Worm (Caenorhabditis elegans) whole organism, L4 larva: ENCODE results near the gene W06D11.2.

Source experiments
- D1046.2 ChIP-seq: fragments of 200-800 bp; sonication (Bioruptor generic); IDR thresholded peaks from 2 replicates; pipeline ENCODE4 v1.3.6; 2022; ENCODE audit warnings: missing genetic modification characterization, missing compliant biosample characterization
- F49E8.2 ChIP-seq: sonication (generic microtip); optimal IDR thresholded peaks from 2 replicates; lab custom pipeline; 2016; ENCODE audit warnings: missing compliant biosample characterization, mild to moderate bottlenecking, missing genetic modification characterization, borderline replicate concordance
- T26A8.4 ChIP-seq: fragments of 200-800 bp; sonication (Bioruptor generic); IDR thresholded peaks from 2 replicates; pipeline ENCODE4 v1.3.6; 2022; ENCODE audit warnings: missing genetic modification characterization, missing compliant biosample characterization
- Y105C5A.15 ChIP-seq: fragments of 200-800 bp; sonication (Bioruptor generic); IDR thresholded peaks from 2 replicates; pipeline ENCODE4 v1.3.6; 2022; ENCODE audit warnings: missing genetic modification characterization, missing compliant biosample characterization
- Y5F2A.4 ChIP-seq: fragments of 200-800 bp; sonication (Bioruptor generic); optimal IDR thresholded peaks from 2 replicates; lab custom pipeline; 2018; ENCODE audit warnings: mild to moderate bottlenecking, missing genetic modification characterization, missing compliant biosample characterization
- arid-1 ChIP-seq: fragments of 200-800 bp; sonication (Bioruptor generic); conservative IDR thresholded peaks from 2 replicates; pipeline ENCODE4 v1.3.6; 2022; ENCODE audit warnings: missing genetic modification reagents, missing genetic modification characterization, missing compliant biosample characterization
- ceh-44 ChIP-seq: fragments of 200-800 bp; sonication (Bioruptor generic); IDR thresholded peaks from 2 replicates; pipeline ENCODE4 v1.3.6; 2022; ENCODE audit warnings: missing genetic modification reagents, missing genetic modification characterization, missing compliant biosample characterization
- ceh-82 ChIP-seq: sonication (generic microtip); optimal IDR thresholded peaks from 2 replicates; lab custom pipeline; 2017; ENCODE audit warnings: missing biosample characterization, missing genetic modification characterization
- ces-1 ChIP-seq: fragments of 150-350 bp; sonication (generic microtip); optimal IDR thresholded peaks from 4 replicates; lab custom pipeline; 2014; ENCODE audit warnings: missing biosample characterization, missing genetic modification reagents, missing genetic modification characterization
- ctbp-1 ChIP-seq: fragments of 200-800 bp; sonication (Bioruptor generic); IDR thresholded peaks from 2 replicates; pipeline ENCODE4 v1.3.6; 2022; ENCODE audit warnings: missing genetic modification reagents, missing genetic modification characterization, missing compliant biosample characterization
- daf-19 ChIP-seq: fragments of 200-800 bp; sonication (Bioruptor generic); conservative IDR thresholded peaks from 2 replicates; pipeline ENCODE4 v1.3.6; 2022; ENCODE audit warnings: missing genetic modification characterization, missing compliant biosample characterization
- daf-8 ChIP-seq: fragments of 200-800 bp; sonication (Bioruptor generic); IDR thresholded peaks from 2 replicates; pipeline ENCODE4 v1.3.6; 2022; ENCODE audit warnings: missing genetic modification characterization, missing compliant biosample characterization
- dmd-6 ChIP-seq: fragments of 200-800 bp; sonication (Bioruptor generic); IDR thresholded peaks from 2 replicates; pipeline ENCODE4 v1.3.6; 2022; ENCODE audit warnings: missing genetic modification reagents, missing genetic modification characterization, missing compliant biosample characterization
- dmd-9 ChIP-seq: fragments of 200-800 bp; sonication (Bioruptor generic); IDR thresholded peaks from 2 replicates; pipeline ENCODE4 v1.3.6; 2022; ENCODE audit warnings: missing genetic modification reagents, missing genetic modification characterization, missing compliant biosample characterization
- hlh-30 ChIP-seq: sonication (generic microtip); optimal IDR thresholded peaks from 2 replicates; lab custom pipeline; 2017; ENCODE audit warnings: antibody characterized with exemption, mild to moderate bottlenecking, missing genetic modification characterization, missing compliant biosample characterization; ENCODE audit not compliant: insufficient read depth
- jun-1 ChIP-seq: fragments of 150-350 bp; optimal IDR thresholded peaks from 2 replicates; lab custom pipeline; 2014; ENCODE audit warnings: missing biosample characterization, missing genetic modification reagents, missing genetic modification characterization
- lin-15B ChIP-seq: fragments of 150-350 bp; sonication (generic microtip); optimal IDR thresholded peaks from 3 replicates; lab custom pipeline; 2014; ENCODE audit warnings: missing biosample characterization, missing genetic modification characterization
- lin-29 ChIP-seq: fragments of 200-800 bp; sonication (Bioruptor generic); IDR thresholded peaks from 2 replicates; pipeline ENCODE4 v1.3.6; 2022; ENCODE audit warnings: missing genetic modification reagents, missing genetic modification characterization, missing compliant biosample characterization
- madf-5 ChIP-seq, 2 experiments: fragments of 200-800 bp; sonication (Bioruptor generic); IDR thresholded peaks; 2 replicates each; pipeline ENCODE4 v1.3.6; 2022; ENCODE audit warnings: missing compliant biosample characterization in 2 of 2, missing genetic modification characterization in 2 of 2
- mdl-1 ChIP-seq, 2 experiments: fragments of 150-350 bp in 1 of 2; sonication (generic microtip) in 1 of 2; optimal IDR thresholded peaks; 2 replicates each; lab custom pipeline; 2014 to 2017; ENCODE audit warnings: missing biosample characterization in 2 of 2, missing genetic modification characterization in 2 of 2
- mdt-29 ChIP-seq: fragments of 200-800 bp; sonication (Bioruptor generic); IDR thresholded peaks from 2 replicates; pipeline ENCODE4 v1.3.6; 2022; ENCODE audit warnings: missing genetic modification reagents, missing genetic modification characterization, missing compliant biosample characterization
- nhr-102 ChIP-seq: sonication (generic microtip); optimal IDR thresholded peaks from 2 replicates; lab custom pipeline; 2016; ENCODE audit warnings: mild to moderate bottlenecking, missing genetic modification characterization, moderate library complexity, missing compliant biosample characterization
- nhr-25 ChIP-seq: sonication (generic microtip); optimal IDR thresholded peaks from 2 replicates; lab custom pipeline; 2017; ENCODE audit warnings: missing genetic modification characterization, mild to moderate bottlenecking, missing compliant biosample characterization, antibody characterized with exemption, moderate library complexity, borderline replicate concordance; ENCODE audit not compliant: insufficient read depth
- nhr-28 ChIP-seq: fragments of 150-350 bp; optimal IDR thresholded peaks from 2 replicates; lab custom pipeline; 2014; ENCODE audit warnings: missing biosample characterization, missing genetic modification characterization
- nhr-42 ChIP-seq: fragments of 200-800 bp; sonication (Bioruptor generic); IDR thresholded peaks from 2 replicates; pipeline ENCODE4 v1.3.6; 2022; ENCODE audit warnings: missing genetic modification characterization, missing compliant biosample characterization
- nhr-77 ChIP-seq: fragments of 150-350 bp; optimal IDR thresholded peaks from 2 replicates; lab custom pipeline; 2014; ENCODE audit warnings: missing biosample characterization, missing genetic modification characterization
- pha-4 ChIP-seq, 2 experiments: fragments of 150-350 bp in 1 of 2; fragments of 200-800 bp in 1 of 2; sonication (Bioruptor generic) in 1 of 2; IDR thresholded peaks in 1 of 2; optimal IDR thresholded peaks in 1 of 2; 2 replicates each; pipeline versions ENCODE4 v1.3.6 to Lab custom; 2014 to 2022; ENCODE audit warnings: missing genetic modification characterization in 2 of 2, missing genetic modification reagents in 2 of 2, missing biosample characterization in 1 of 2, missing compliant biosample characterization in 1 of 2
- skn-1 ChIP-seq: fragments of 150-350 bp; optimal IDR thresholded peaks from 2 replicates; lab custom pipeline; 2014; ENCODE audit warnings: missing biosample characterization, missing genetic modification characterization
- unc-62 ChIP-seq, 3 experiments: fragments of 150-350 bp in 1 of 3; sonication (generic microtip); optimal IDR thresholded peaks in 2 of 3; peaks in 1 of 3; 1 replicate in 1 of 3; 2 replicates in 2 of 3; lab custom pipeline; 2014 to 2017; ENCODE audit warnings: missing biosample characterization in 3 of 3, missing genetic modification characterization in 3 of 3, missing genetic modification reagents in 3 of 3, missing genotype in 1 of 3
- ztf-7 ChIP-seq: fragments of 150-350 bp; optimal IDR thresholded peaks from 2 replicates; lab custom pipeline; 2014; ENCODE audit warnings: missing biosample characterization, missing genetic modification characterization

The W06D11.2 gene

DNA sequence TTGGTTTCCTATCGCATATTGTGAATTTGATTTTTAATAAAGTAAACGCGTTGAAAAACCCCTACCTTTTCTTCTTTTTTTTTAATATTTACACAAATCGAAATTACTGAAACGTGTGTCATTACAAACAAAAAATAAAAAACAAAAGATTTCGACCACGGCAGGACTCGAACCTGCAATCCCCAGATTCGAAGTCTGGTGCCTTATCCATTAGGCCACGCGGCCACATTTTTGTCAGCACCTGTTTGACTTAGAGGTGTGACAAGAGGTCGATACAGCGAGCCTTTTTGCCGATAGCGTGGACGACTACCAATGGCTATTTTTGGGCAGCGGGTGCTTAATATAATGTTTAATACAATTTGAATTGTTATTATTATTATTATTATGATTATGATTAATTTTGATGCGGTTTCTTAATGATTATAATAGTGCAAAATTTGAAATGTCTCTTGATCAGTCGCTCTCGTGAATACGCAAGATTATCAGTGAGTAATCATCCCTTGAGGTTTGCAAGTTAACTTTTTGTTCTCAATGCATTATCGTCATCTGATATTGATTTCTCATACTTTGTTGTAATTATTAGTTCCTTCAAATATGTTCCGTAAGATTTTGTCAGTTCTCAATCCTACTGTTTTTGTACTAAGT is 41.4 kb upstream of the W06D11.2 start, which contains the start of gene srd-44 (continued):
- TF ChIP-seq ceh-44 (0 out of 2 replicates have a peak, but pooled peaks have one; percentile 5), skn-1 (tag; lab: Kevin White, UChicago) (no peak), pha-4 (GFP tag; IDR thresholded peaks at IDR 0.05; lab: Robert Waterston, UW) (peak; percentile 73; the same call in 1 of the 2 replicates), pha-4 (tag; optimal IDR thresholded peaks at IDR 0.05; lab: Kevin White, UChicago) (no peak), dmd-9 (GFP tag; lab: Robert Waterston, UW) (0 out of 2 replicates have a peak, but pooled peaks have one; percentile 21), dmd-6 (no peak; the same call in none of the 2 replicates), nhr-28 (tag; lab: Kevin White, UChicago) (no peak), daf-19 (GFP tag; lab: Robert Waterston, UW) (peak; percentile 74), ceh-82 (tag; lab: Kevin White, UChicago) (no peak), mdl-1 (tag; optimal IDR thresholded peaks at IDR 0.05; lab: Kevin White, UChicago) (peak in 1 of 2 experiments; percentile 2), mdt-29 (GFP tag; lab: Robert Waterston, UW) (no peak)
- TF ChIP-seq, all 104 proteins: peak for 12

DNA sequence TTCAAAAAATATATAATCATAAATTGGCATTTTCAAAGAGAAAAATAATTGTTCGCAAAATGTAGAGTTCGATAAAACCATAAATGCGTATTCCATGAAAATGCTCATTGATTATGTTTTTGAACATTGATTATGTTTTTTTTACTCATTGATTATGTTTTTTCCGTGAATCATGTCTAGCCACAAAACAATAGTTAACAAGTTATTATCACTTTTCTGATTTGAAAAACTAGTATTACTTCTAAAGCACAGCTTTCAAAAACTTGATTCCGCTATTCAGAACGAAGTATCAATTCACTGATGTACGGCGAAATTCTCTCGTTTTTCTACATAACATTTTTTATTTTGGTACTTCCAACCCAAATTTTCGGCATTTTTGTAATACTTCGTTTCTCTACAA is 39.3 kb upstream of the W06D11.2 start, which contains the start of gene srd-48:
TSS of gene srd-48 (plus strand) at position 301 of the 400 bp plus-strand sequence.
- TF ChIP-seq T26A8.4 (GFP tag; lab: Robert Waterston, UW) = no peak

DNA sequence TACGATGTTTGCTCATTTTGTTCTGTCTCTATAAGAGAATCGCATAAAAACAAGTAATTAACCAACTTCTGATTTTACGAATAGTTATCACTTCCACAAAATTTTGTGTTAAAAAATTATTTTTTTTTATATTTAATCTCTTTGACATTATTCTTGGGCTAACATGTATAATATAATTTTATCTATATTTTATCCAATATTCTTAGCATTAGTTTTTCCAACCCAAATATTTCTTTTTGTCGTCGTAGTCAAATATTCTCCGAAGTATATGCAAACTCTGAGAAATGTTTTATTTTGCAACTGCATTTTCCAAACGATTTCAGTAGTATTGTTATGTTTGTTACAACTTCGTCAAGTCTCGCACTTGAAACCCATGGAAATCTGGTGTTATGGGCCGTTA is 36.9 kb upstream of the W06D11.2 start, which contains the start of gene srd-47:
TSS of gene srd-47 (plus strand) at position 164 of the 400 bp plus-strand sequence.
- TF ChIP-seq jun-1 (tag; lab: Kevin White, UChicago) = no peak
- TF ChIP-seq nhr-77 (tag; lab: Kevin White, UChicago) = no peak
- TF ChIP-seq nhr-42 = no peak
- peak in 1 of 2 experiments; percentile 56 for TF ChIP-seq unc-62 (GFP tag; optimal IDR thresholded peaks at IDR 0.05 in 1 of 2; lab: Kevin White, UChicago)
- TF ChIP-seq unc-62 (tag; optimal IDR thresholded peaks at IDR 0.05; lab: Kevin White, UChicago) = no peak

DNA sequence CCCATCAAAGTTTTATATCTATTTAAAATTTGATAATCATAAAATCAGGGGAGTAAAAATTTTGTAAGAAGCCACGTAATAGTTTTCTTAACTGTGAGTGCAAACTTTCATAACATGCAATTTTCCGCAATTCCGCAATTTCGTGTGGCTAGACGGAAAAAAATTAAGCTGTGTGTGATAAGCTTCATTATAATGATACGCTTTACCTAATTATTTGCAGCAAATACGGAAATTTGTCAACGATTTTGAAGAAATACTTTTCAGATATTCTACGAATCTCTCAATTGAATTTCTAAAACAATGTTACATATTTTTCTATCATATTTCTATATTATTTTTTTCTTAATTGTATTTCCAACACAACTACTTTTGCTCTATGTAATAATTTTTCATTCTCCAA is 35.3 kb upstream of the W06D11.2 start, which contains the start of gene srd-46:
TSS of gene srd-46 (plus strand) at position 301 of the 400 bp plus-strand sequence.
- TF ChIP-seq lin-15B (tag; lab: Kevin White, UChicago) (no peak), ctbp-1 (GFP tag; lab: Robert Waterston, UW) (no peak), daf-8 (GFP tag; lab: Robert Waterston, UW) (no peak), hlh-30 (tag; lab: Kevin White, UChicago) (no peak), arid-1 (GFP tag; lab: Robert Waterston, UW) (no peak), Y105C5A.15 (GFP tag; lab: Robert Waterston, UW) (no peak), dmd-6 (no peak), ztf-7 (no peak), ces-1 (GFP tag; lab: Kevin White, UChicago) (no peak)

DNA sequence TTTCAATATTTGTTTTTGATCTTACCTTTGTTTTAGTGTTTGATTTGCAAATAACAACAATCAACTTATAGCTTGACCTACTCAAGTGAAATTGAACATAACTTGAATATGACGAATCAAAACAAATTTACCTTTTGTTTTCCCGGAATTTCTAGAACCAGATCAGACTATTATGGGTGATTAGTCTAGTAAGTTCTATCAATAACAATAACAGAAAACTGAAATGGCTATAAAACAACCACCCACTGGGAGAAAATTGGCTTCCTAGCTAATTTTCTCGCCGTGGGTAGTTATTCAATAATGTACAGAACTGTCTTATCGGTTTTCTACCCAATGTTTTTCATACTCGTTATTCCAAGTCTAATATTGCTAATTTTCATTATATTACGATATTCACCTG is 32.1 kb upstream of the W06D11.2 start, which contains the start of gene srd-45:
TSS of gene srd-45 (plus strand) at position 301 of the 400 bp plus-strand sequence.
- no peak for TF ChIP-seq Y5F2A.4 (GFP tag; lab: Kevin White, UChicago)
- TF ChIP-seq nhr-102 (tag; lab: Kevin White, UChicago) = no peak
- no peak for TF ChIP-seq nhr-28 (tag; lab: Kevin White, UChicago)
- TF ChIP-seq D1046.2 = no peak
- TF ChIP-seq F49E8.2 = no peak
- peak in 1 of 2 experiments; percentile 7 for TF ChIP-seq unc-62 (GFP tag; optimal IDR thresholded peaks at IDR 0.05 in 1 of 2; lab: Kevin White, UChicago)
- no peak for TF ChIP-seq unc-62 (tag; optimal IDR thresholded peaks at IDR 0.05; lab: Kevin White, UChicago)

DNA sequence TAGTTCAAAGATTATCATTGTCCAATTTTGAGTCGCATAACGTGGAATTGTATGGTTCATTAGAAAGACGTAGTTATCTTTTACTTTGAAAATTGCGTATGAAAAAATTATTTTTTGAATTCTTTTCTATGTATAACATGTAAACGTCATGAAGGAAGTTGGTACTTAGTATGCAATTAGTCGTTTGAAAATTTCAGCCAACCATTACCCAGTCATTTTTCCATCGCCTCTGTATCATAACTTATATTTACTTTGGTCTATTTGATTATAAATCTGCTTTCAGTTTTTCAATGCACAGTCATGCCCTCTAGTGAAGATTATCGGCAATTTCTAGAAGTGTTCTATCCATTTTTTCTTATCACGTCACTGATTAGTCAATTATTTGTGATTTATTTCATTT is 29.9 kb upstream of the W06D11.2 start, which contains the start of gene srd-41:
TSS of gene srd-41 (plus strand) at position 301 of the 400 bp plus-strand sequence.
- TF ChIP-seq lin-29 (no peak), hlh-30 (tag; lab: Kevin White, UChicago) (no peak), nhr-25 (no peak), madf-5 (GFP tag; IDR thresholded peaks at IDR 0.05; lab: Robert Waterston, UW) (no peak)
